Fruit fly (Drosophila melanogaster) whole organism: ENCODE results near the gene CG8051.

Source experiments
- CG8478 ChIP-seq: fragments of >200 bp; optimal IDR thresholded peaks from 2 replicates; lab custom pipeline; 2018; ENCODE audit warnings: inconsistent platforms
- Dll ChIP-seq: fragments of >200 bp; optimal IDR thresholded peaks from 2 replicates; lab custom pipeline; 2017
- EcR ChIP-seq, 2 experiments: fragments of >200 bp; optimal IDR thresholded peaks; 2 replicates each; lab custom pipeline; 2017; ENCODE audit warnings: missing biosample characterization in 2 of 2, missing genetic modification characterization in 2 of 2, missing genetic modification reagents in 2 of 2
- pan ChIP-seq: fragments of >200 bp; optimal IDR thresholded peaks from 2 replicates; lab custom pipeline; 2017
- psq ChIP-seq: fragments of >200 bp; optimal IDR thresholded peaks from 2 replicates; lab custom pipeline; 2017
- usp ChIP-seq: fragments of >200 bp; optimal IDR thresholded peaks from 2 replicates; lab custom pipeline; 2017; ENCODE audit warnings: missing biosample characterization, missing genetic modification characterization, mixed read lengths

CG8051 gene

DNA sequence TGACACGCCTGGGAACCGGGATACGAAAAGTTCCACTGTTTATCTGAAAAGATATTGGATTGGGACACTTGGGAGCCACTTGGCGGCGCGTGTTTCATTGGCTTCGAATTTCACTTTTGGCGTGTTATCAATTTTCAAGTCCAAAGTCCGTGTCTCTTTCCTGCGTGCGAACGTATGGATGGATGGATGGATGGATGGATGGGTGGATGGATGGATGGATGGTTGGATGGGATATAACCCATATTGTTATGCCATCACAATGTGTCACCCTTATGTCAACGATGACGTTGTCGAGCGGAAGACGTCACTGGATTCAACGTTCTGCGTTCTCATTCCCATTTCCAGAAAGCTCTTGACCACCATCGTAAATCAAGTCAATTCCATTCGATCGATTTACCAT is 19.9 kb downstream of the CG8051 start:
- TF ChIP-seq CG8478 (lab: Kevin White, UChicago) (no peak), Dll (lab: Kevin White, UChicago) (no peak), usp (GFP tag; lab: Kevin White, UChicago) (no peak), EcR (GFP tag; optimal IDR thresholded peaks at IDR 0.05; lab: Kevin White, UChicago) (no peak), pan (lab: Kevin White, UChicago) (no peak), psq (lab: Kevin White, UChicago) (no peak)

DNA sequence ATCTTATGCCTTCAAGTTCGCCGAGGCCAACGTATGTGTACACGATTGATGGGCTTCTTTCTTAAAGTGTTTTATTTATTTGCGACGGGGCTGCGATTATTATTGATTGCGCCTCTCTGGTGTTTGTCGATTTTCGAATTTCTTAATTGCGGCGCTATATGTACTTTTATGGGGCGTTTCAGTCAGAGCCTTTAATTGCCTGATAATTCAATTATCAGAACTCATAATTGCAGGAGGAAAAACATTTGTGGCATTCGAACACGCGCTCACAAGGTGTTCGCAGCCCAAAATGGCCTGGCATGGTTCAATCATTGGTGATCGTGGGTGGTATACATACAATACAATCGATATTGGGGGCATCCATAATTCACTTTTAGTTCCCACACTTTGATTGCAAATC is 21.5 kb downstream of the CG8051 start:
- TF ChIP-seq usp (GFP tag; lab: Kevin White, UChicago) (no peak), EcR (GFP tag; optimal IDR thresholded peaks at IDR 0.05; lab: Kevin White, UChicago) (no peak), psq (lab: Kevin White, UChicago) (no peak)

- TF ChIP-seq CG8478 (lab: Kevin White, UChicago) (no peak), Dll (lab: Kevin White, UChicago) (no peak), EcR (GFP tag; optimal IDR thresholded peaks at IDR 0.05; lab: Kevin White, UChicago) (no peak), usp (GFP tag; lab: Kevin White, UChicago) (no peak), psq (lab: Kevin White, UChicago) (no peak), pan (lab: Kevin White, UChicago) (no peak)
Observed at dm6 chrX:19285441-19285840, 22.3 kb downstream of the CG8051 start.

DNA sequence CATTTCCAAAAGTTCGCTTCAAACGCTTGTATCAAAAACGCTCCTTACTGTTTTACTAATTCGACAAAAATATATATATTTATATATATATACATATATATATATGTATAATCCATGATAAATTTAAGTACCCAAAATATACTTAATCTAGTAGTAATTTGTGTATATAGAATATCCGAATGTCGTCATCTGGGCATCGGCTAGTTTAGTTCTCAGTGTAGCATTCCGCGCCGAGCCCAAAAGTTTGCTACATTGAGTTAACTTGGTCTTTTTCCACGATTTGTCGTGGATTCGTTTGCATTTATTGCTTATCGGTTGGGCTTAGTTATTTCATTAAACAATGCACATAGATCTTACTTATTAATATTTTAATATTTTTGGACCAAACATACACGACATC is 26.5 kb downstream of the CG8051 start:
- no peak for TF ChIP-seq CG8478 (lab: Kevin White, UChicago)
- no peak for TF ChIP-seq usp (GFP tag; lab: Kevin White, UChicago)
- no peak for TF ChIP-seq psq (lab: Kevin White, UChicago)
- no peak for TF ChIP-seq pan (lab: Kevin White, UChicago)
- TF ChIP-seq EcR (GFP tag; optimal IDR thresholded peaks at IDR 0.05; lab: Kevin White, UChicago) = no peak
- TF ChIP-seq Dll (lab: Kevin White, UChicago) = no peak

- TF ChIP-seq psq (lab: Kevin White, UChicago) = no peak
- no peak for TF ChIP-seq EcR (GFP tag; optimal IDR thresholded peaks at IDR 0.05; lab: Kevin White, UChicago)
- no peak for TF ChIP-seq pan (lab: Kevin White, UChicago)
- TF ChIP-seq usp (GFP tag; lab: Kevin White, UChicago) = no peak
- TF ChIP-seq Dll (lab: Kevin White, UChicago) = no peak
- TF ChIP-seq CG8478 (lab: Kevin White, UChicago) = no peak
Observed at dm6 chrX:19280685-19281084, 27.0 kb downstream of the CG8051 start.

DNA sequence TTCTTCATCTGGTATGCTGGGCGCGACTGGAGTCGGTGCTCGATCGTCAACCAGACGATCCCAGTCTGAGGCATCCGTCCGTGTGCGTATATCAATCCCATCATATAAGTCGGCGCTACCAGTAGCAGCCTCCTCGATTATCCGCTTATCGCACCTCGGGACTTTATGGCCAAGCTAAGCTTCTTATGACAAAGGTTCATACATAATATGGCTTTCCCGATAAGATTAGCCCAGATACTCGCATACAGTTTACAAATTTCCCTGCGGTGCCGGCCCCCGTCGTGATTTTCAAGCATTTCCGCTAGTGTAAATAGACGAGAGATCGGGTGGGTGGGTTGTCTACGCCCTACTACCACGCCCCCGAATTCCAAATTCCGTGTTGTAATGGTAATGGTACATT is 27.5 kb downstream of the CG8051 start, which contains the start of gene CG8028:
Gene CG8028 (minus strand): TSS at position 101 of the 400 bp plus-strand sequence.
- TF ChIP-seq Dll (lab: Kevin White, UChicago) (no peak), CG8478 (lab: Kevin White, UChicago) (no peak), EcR (GFP tag; optimal IDR thresholded peaks at IDR 0.05; lab: Kevin White, UChicago) (no peak), usp (GFP tag; lab: Kevin White, UChicago) (no peak), psq (lab: Kevin White, UChicago) (no peak), pan (lab: Kevin White, UChicago) (no peak)

DNA sequence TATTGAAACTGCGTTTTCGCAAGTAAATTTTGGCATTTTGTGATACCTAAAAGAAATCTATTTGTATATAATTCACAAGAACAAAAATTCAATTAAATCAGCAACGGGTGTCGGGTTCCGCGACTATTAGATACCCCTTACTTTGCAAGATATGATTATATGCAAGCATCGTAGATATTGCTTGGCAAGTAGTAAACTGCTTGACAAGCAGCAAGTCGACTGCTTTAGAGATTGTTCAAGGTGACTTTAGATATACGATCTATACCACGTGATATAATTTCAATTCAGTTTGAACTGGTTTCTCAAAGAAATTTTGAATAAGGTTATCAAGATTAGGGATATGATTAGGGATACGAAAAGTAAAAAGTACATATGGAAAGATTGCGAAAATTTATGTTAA is 29.3 kb downstream of the CG8051 start:
- TF ChIP-seq Dll (lab: Kevin White, UChicago) (no peak), pan (lab: Kevin White, UChicago) (no peak), CG8478 (lab: Kevin White, UChicago) (no peak), usp (GFP tag; lab: Kevin White, UChicago) (no peak), EcR (GFP tag; optimal IDR thresholded peaks at IDR 0.05; lab: Kevin White, UChicago) (no peak), psq (lab: Kevin White, UChicago) (no peak)

- TF ChIP-seq pan (lab: Kevin White, UChicago) (no peak), psq (lab: Kevin White, UChicago) (no peak), CG8478 (lab: Kevin White, UChicago) (no peak), EcR (GFP tag; optimal IDR thresholded peaks at IDR 0.05; lab: Kevin White, UChicago) (no peak), Dll (lab: Kevin White, UChicago) (no peak), usp (GFP tag; lab: Kevin White, UChicago) (no peak)
Observed at dm6 chrX:19276489-19277117, 31.1 kb downstream of the CG8051 start, which contains the start of the genes CG32537 and CG32536. Gene CG32537 (minus strand): TSS chrX:19276539. Gene CG32536 (minus strand): TSS chrX:19276898.

DNA sequence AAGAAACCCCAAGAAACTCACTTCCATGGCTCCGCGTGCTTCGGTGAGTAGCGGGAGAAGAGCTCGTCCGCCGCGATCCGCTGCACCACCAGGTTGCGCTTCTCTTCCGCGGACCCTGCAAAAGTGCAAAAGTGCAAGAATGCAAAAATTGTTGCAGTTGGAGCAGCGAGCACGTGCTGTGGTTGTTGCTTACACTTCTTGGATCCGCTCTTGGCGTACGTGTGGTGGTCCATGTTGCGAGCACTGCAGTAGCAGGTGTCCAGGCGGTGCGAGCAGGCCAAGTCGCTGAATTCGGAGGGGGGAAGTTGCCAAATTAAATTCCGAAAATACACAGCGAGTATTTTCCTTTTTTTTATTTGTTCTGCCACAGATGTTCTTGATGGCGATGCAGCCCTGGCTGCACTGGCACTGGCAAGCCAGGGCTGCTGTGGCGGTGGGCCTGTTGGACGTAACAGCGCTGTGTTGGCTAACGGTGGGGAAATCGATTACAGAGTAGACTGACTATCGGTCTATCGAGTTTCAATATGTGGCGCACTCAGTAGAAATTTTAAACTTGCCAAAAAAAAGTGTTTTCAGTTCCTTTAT is 39.1 kb downstream of the CG8051 start, which contains the start of gene CG8010:
Gene CG8010 (minus strand): TSS at position 413 of the 585 bp plus-strand sequence.
- TF ChIP-seq EcR (GFP tag; optimal IDR thresholded peaks at IDR 0.05; lab: Kevin White, UChicago) (no peak), psq (lab: Kevin White, UChicago) (no peak), CG8478 (lab: Kevin White, UChicago) (no peak), Dll (lab: Kevin White, UChicago) (no peak), usp (GFP tag; lab: Kevin White, UChicago) (no peak), pan (lab: Kevin White, UChicago) (no peak)

- TF ChIP-seq EcR (GFP tag; optimal IDR thresholded peaks at IDR 0.05; lab: Kevin White, UChicago) (no peak), usp (GFP tag; lab: Kevin White, UChicago) (no peak), psq (lab: Kevin White, UChicago) (no peak), pan (lab: Kevin White, UChicago) (no peak), Dll (lab: Kevin White, UChicago) (no peak), CG8478 (lab: Kevin White, UChicago) (no peak)
Observed at dm6 chrX:19265802-19266479, 41.8 kb downstream of the CG8051 start.

- TF ChIP-seq EcR (GFP tag; optimal IDR thresholded peaks at IDR 0.05; lab: Kevin White, UChicago) (no peak), usp (GFP tag; lab: Kevin White, UChicago) (no peak), Dll (lab: Kevin White, UChicago) (no peak), CG8478 (lab: Kevin White, UChicago) (no peak), pan (lab: Kevin White, UChicago) (no peak), psq (lab: Kevin White, UChicago) (no peak)
Observed at dm6 chrX:19264396-19264795, 43.3 kb downstream of the CG8051 start.
